Fruit fly (Drosophila melanogaster) whole organism, embryonic: ENCODE data around the gene CG6938.

Experiments
- Atf-2 ChIP-seq: fragments of 200-800 bp; sonication (Bioruptor generic); optimal IDR thresholded peaks from 2 replicates; lab custom pipeline; 2016; ENCODE audit warnings: missing biosample characterization, missing genetic modification characterization
- Bgb ChIP-seq: fragments of 200-800 bp; sonication (Bioruptor generic); IDR thresholded peaks from 2 replicates; pipeline ENCODE4 v1.3.6; 2022; ENCODE audit warnings: missing biosample characterization, missing genetic modification characterization; ENCODE audit not compliant: partially characterized antibody
- CG11560 ChIP-seq: fragments of 200-800 bp; sonication (Bioruptor generic); IDR thresholded peaks from 3 replicates; pipeline ENCODE4 v1.3.6; 2022; ENCODE audit warnings: missing biosample characterization, missing genetic modification characterization
- CG12104 ChIP-seq: fragments of 200-800 bp; sonication (Bioruptor generic); optimal IDR thresholded peaks from 3 replicates; lab custom pipeline; 2016; ENCODE audit warnings: missing biosample characterization, missing genetic modification characterization
- CG13287 ChIP-seq: fragments of 200-800 bp; sonication (Bioruptor generic); IDR thresholded peaks from 2 replicates; pipeline ENCODE4 v1.3.6; 2022; ENCODE audit warnings: missing biosample characterization, missing genetic modification characterization; ENCODE audit not compliant: partially characterized antibody
- CG15011 ChIP-seq: fragments of 200-800 bp; sonication (Bioruptor generic); optimal IDR thresholded peaks from 3 replicates; lab custom pipeline; 2018; ENCODE audit warnings: missing biosample characterization, mild to moderate bottlenecking, missing genetic modification characterization
- CG15479 ChIP-seq: fragments of 200-800 bp; sonication (Bioruptor generic); optimal IDR thresholded peaks from 3 replicates; lab custom pipeline; 2019; ENCODE audit warnings: missing biosample characterization, mild to moderate bottlenecking, missing genetic modification characterization, moderate library complexity
- CG1602 ChIP-seq: fragments of 200-800 bp; sonication (Bioruptor generic); optimal IDR thresholded peaks from 3 replicates; lab custom pipeline; 2016; ENCODE audit warnings: missing biosample characterization, missing genetic modification characterization
- CG17186 ChIP-seq: fragments of 200-800 bp; sonication (Bioruptor generic); optimal IDR thresholded peaks from 3 replicates; lab custom pipeline; 2017; ENCODE audit warnings: missing biosample characterization, missing genetic modification reagents, missing genetic modification characterization
- CG17385 ChIP-seq: fragments of 200-800 bp; sonication (Bioruptor generic); optimal IDR thresholded peaks from 3 replicates; lab custom pipeline; 2018; ENCODE audit warnings: missing biosample characterization, mild to moderate bottlenecking, missing genetic modification characterization
- CG2678 ChIP-seq: fragments of 200-800 bp; sonication (Bioruptor generic); optimal IDR thresholded peaks from 3 replicates; lab custom pipeline; 2019; ENCODE audit warnings: missing biosample characterization, mild to moderate bottlenecking, missing genetic modification characterization, moderate library complexity
- CG3065 ChIP-seq: fragments of 200-800 bp; sonication (Bioruptor generic); optimal IDR thresholded peaks from 2 replicates; lab custom pipeline; 2016; ENCODE audit warnings: missing biosample characterization, missing genetic modification characterization
- CG31224 ChIP-seq: fragments of 200-800 bp; sonication (Bioruptor generic); IDR thresholded peaks from 2 replicates; pipeline ENCODE4 v1.3.6; 2022; ENCODE audit warnings: missing biosample characterization, missing genetic modification characterization
- CG34224 ChIP-seq: fragments of 200-800 bp; sonication (Bioruptor generic); IDR thresholded peaks from 3 replicates; pipeline ENCODE4 v1.3.6; 2022; ENCODE audit warnings: missing biosample characterization, missing genetic modification characterization; ENCODE audit not compliant: partially characterized antibody
- CG6175 ChIP-seq: fragments of 200-800 bp; sonication (Bioruptor generic); IDR thresholded peaks from 3 replicates; pipeline ENCODE4 v1.3.6; 2022; ENCODE audit warnings: missing biosample characterization, missing genetic modification characterization
- CG6683 ChIP-seq: fragments of 200-800 bp; sonication (Bioruptor generic); optimal IDR thresholded peaks from 2 replicates; lab custom pipeline; 2017; ENCODE audit warnings: missing biosample characterization, mild to moderate bottlenecking, missing genetic modification characterization, missing genetic modification reagents
- CG7745 ChIP-seq: fragments of 200-800 bp; sonication (Bioruptor generic); optimal IDR thresholded peaks from 2 replicates; lab custom pipeline; 2018; ENCODE audit warnings: missing biosample characterization, mild to moderate bottlenecking, missing genetic modification characterization, moderate library complexity
- CG7928 ChIP-seq: fragments of 200-800 bp; sonication (Bioruptor generic); optimal IDR thresholded peaks from 2 replicates; lab custom pipeline; 2017; ENCODE audit warnings: missing biosample characterization, mild to moderate bottlenecking, missing genetic modification characterization
- CG8089 ChIP-seq: fragments of 200-800 bp; sonication (Bioruptor generic); optimal IDR thresholded peaks from 3 replicates; lab custom pipeline; 2016; ENCODE audit warnings: missing biosample characterization, missing genetic modification characterization
- CG8281 ChIP-seq: fragments of 200-800 bp; sonication (Bioruptor generic); optimal IDR thresholded peaks from 2 replicates; lab custom pipeline; 2018; ENCODE audit warnings: missing biosample characterization, mild to moderate bottlenecking, missing genetic modification characterization, moderate library complexity
- CG8290 ChIP-seq, 3 experiments: fragments of 200-800 bp; sonication (Bioruptor generic); optimal IDR thresholded peaks; 2 replicates each; lab custom pipeline; 2016 to 2019; ENCODE audit warnings: missing biosample characterization in 3 of 3, missing genetic modification characterization in 3 of 3, mild to moderate bottlenecking in 2 of 3, moderate library complexity in 1 of 3
- CG9215 ChIP-seq: fragments of 200-800 bp; sonication (Bioruptor generic); IDR thresholded peaks from 2 replicates; pipeline ENCODE4 v1.3.6; 2022; ENCODE audit warnings: missing biosample characterization, missing genetic modification characterization
- Dref ChIP-seq: fragments of 200-800 bp; sonication (Bioruptor generic); IDR thresholded peaks from 2 replicates; pipeline ENCODE4 v1.3.6; 2022; ENCODE audit warnings: missing biosample characterization, missing genetic modification characterization
- GATAe ChIP-seq: fragments of 200-800 bp; sonication (Bioruptor generic); conservative IDR thresholded peaks from 2 replicates; pipeline ENCODE4 v1.3.6; 2022; ENCODE audit warnings: missing biosample characterization, missing genetic modification characterization
- Hsf ChIP-seq: fragments of 200-800 bp; sonication (Bioruptor generic); optimal IDR thresholded peaks from 3 replicates; lab custom pipeline; 2016; ENCODE audit warnings: missing biosample characterization, missing genetic modification characterization
- Max ChIP-seq: fragments of 200-800 bp; sonication (Bioruptor generic); optimal IDR thresholded peaks from 2 replicates; lab custom pipeline; 2016; ENCODE audit warnings: missing biosample characterization, mild to moderate bottlenecking, missing genetic modification characterization
- Mrtf ChIP-seq: fragments of 200-800 bp; sonication (Bioruptor generic); IDR thresholded peaks from 3 replicates; pipeline ENCODE4 v1.3.6; 2022; ENCODE audit warnings: missing biosample characterization, missing genetic modification characterization
- Opbp ChIP-seq: fragments of 200-800 bp; sonication (Bioruptor generic); IDR thresholded peaks from 3 replicates; pipeline ENCODE4 v1.3.6; 2022; ENCODE audit warnings: missing biosample characterization, missing genetic modification characterization; ENCODE audit not compliant: partially characterized antibody
- TFAM ChIP-seq: fragments of 200-800 bp; sonication (Bioruptor generic); optimal IDR thresholded peaks from 2 replicates; lab custom pipeline; 2017; ENCODE audit warnings: missing biosample characterization, missing genetic modification characterization, inconsistent platforms
- bab2 ChIP-seq: fragments of 200-800 bp; sonication (Bioruptor generic); optimal IDR thresholded peaks from 2 replicates; lab custom pipeline; 2016; ENCODE audit warnings: missing biosample characterization, missing genetic modification characterization
- bsh ChIP-seq, 2 experiments: fragments of 200-800 bp; sonication (Bioruptor generic); optimal IDR thresholded peaks; 2 replicates each; lab custom pipeline; 2017 to 2018; ENCODE audit warnings: mild to moderate bottlenecking in 2 of 2, missing biosample characterization in 2 of 2, missing genetic modification characterization in 2 of 2, moderate library complexity in 1 of 2
- btn ChIP-seq: fragments of 200-800 bp; sonication (Bioruptor generic); optimal IDR thresholded peaks from 2 replicates; lab custom pipeline; 2016; ENCODE audit warnings: missing biosample characterization, missing genetic modification characterization
- chn ChIP-seq: fragments of 200-800 bp; sonication (Bioruptor generic); optimal IDR thresholded peaks from 2 replicates; lab custom pipeline; 2016; ENCODE audit warnings: missing biosample characterization, missing genetic modification characterization
- crc ChIP-seq: fragments of 200-800 bp; sonication (Bioruptor generic); optimal IDR thresholded peaks from 2 replicates; lab custom pipeline; 2016; ENCODE audit warnings: missing biosample characterization, missing genetic modification characterization
- fd96Cb ChIP-seq: fragments of 200-800 bp; sonication (Bioruptor generic); optimal IDR thresholded peaks from 2 replicates; lab custom pipeline; 2018; ENCODE audit warnings: missing biosample characterization, mild to moderate bottlenecking, missing genetic modification characterization, moderate library complexity
- grn ChIP-seq: fragments of 200-800 bp; sonication (Bioruptor generic); optimal IDR thresholded peaks from 3 replicates; lab custom pipeline; 2017; ENCODE audit warnings: missing biosample characterization, missing genetic modification characterization
- ham ChIP-seq: fragments of 200-800 bp; sonication (Bioruptor generic); IDR thresholded peaks from 2 replicates; pipeline ENCODE4 v1.3.6; 2022; ENCODE audit warnings: missing biosample characterization, missing genetic modification characterization
- luna ChIP-seq: fragments of 200-800 bp; sonication (Bioruptor generic); optimal IDR thresholded peaks from 2 replicates; lab custom pipeline; 2016; ENCODE audit warnings: missing biosample characterization, missing genetic modification characterization
- mam ChIP-seq: fragments of 200-800 bp; sonication (Bioruptor generic); optimal IDR thresholded peaks from 3 replicates; lab custom pipeline; 2016; ENCODE audit warnings: missing biosample characterization, missing genetic modification characterization
- mirr ChIP-seq: fragments of 200-800 bp; sonication (Bioruptor generic); optimal IDR thresholded peaks from 3 replicates; lab custom pipeline; 2018; ENCODE audit warnings: missing biosample characterization, mild to moderate bottlenecking, missing genetic modification characterization
- nom ChIP-seq: fragments of 200-800 bp; sonication (Bioruptor generic); optimal IDR thresholded peaks from 2 replicates; lab custom pipeline; 2017; ENCODE audit warnings: missing biosample characterization, missing genetic modification characterization, mild to moderate bottlenecking, moderate library complexity, missing genetic modification reagents
- pho ChIP-seq: fragments of 200-800 bp; sonication (Bioruptor generic); optimal IDR thresholded peaks from 2 replicates; lab custom pipeline; 2016; ENCODE audit warnings: missing biosample characterization, missing genetic modification characterization
- ro ChIP-seq: fragments of 200-800 bp; sonication (Bioruptor generic); IDR thresholded peaks from 2 replicates; pipeline ENCODE4 v1.3.6; 2022; ENCODE audit warnings: missing biosample characterization, missing genetic modification characterization
- sisA ChIP-seq: fragments of 200-800 bp; sonication (Bioruptor generic); IDR thresholded peaks from 2 replicates; pipeline ENCODE4 v1.3.6; 2022; ENCODE audit warnings: missing biosample characterization, missing genetic modification characterization
- tap ChIP-seq: fragments of 200-800 bp; optimal IDR thresholded peaks from 3 replicates; lab custom pipeline; 2019; ENCODE audit warnings: missing biosample characterization, mild to moderate bottlenecking, missing genetic modification characterization, moderate library complexity
- wor ChIP-seq: fragments of 200-800 bp; sonication (Bioruptor generic); IDR thresholded peaks from 2 replicates; pipeline ENCODE4 v1.3.6; 2022; ENCODE audit warnings: missing biosample characterization, missing genetic modification characterization
- yki ChIP-seq: fragments of >200 bp; optimal IDR thresholded peaks from 3 replicates; lab custom pipeline; 2018
- z ChIP-seq: fragments of 200-800 bp; sonication (Bioruptor generic); IDR thresholded peaks from 3 replicates; pipeline ENCODE4 v1.3.6; 2022; ENCODE audit warnings: missing biosample characterization, missing genetic modification characterization
- zen ChIP-seq: fragments of 200-800 bp; sonication (Bioruptor generic); optimal IDR thresholded peaks from 3 replicates; lab custom pipeline; 2018; ENCODE audit warnings: missing biosample characterization, mild to moderate bottlenecking, missing genetic modification characterization, moderate library complexity

The CG6938 gene

DNA sequence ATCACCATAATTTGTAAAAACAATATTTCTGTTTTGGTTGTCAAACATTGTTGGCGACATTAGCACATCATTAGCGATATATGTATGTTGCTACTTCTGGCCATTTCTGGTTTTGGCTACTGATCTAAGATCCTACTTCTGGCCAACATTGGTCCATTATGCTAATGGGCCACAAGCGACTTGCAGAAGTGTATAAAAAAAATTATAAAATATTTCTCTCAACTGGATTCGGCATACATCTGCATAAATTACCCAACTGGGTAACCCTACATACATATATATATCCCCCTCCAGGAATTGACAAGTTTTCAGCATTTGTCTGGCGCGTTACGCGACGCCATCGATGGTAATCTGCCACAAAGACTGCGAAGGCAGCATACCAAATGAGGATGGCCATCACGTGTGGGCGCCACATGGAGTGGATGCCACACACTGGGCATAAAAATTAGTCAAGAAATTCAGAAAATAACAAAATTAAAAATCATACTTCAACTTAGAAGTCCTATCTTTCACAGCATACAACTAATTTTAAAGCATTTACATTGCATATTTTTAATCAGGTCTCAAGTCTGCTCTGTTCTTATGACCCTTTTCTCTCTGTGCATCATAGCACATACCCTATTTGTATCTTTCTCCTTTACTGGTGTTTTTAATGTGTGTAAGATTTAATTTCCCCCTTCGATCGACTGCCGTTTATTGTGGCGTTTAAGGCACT is 52.9 kb downstream of the CG6938 start (continued):
- TF ChIP-seq CG7745 (tag; lab: Kevin White, UChicago) (no peak), CG1602 (GFP tag; lab: Kevin White, UChicago) (no peak), bsh (GFP tag; optimal IDR thresholded peaks at IDR 0.05; lab: Kevin White, UChicago) (peak in 1 of 2 experiments; percentile 61), CG9215 (0 out of 2 replicates have a peak, but pooled peaks have one; percentile 14), Mrtf (GFP tag; lab: Robert Waterston, UW) (no peak), CG2678 (tag; lab: Kevin White, UChicago) (peak; percentile 57), CG8089 (GFP tag; lab: Kevin White, UChicago) (no peak), CG8290 (GFP tag; optimal IDR thresholded peaks at IDR 0.05; lab: Kevin White, UChicago) (no peak), CG8290 (tag; optimal IDR thresholded peaks at IDR 0.05; lab: Kevin White, UChicago) (no peak), CG8281 (tag; lab: Kevin White, UChicago) (no peak), Opbp (GFP tag; lab: Robert Waterston, UW) (no peak), Max (GFP tag; lab: Kevin White, UChicago) (peak; percentile 27), CG6175 (GFP tag; lab: Robert Waterston, UW) (peak; percentile 81; the same call in 2 of the 3 replicates), CG11560 (0 out of 3 replicates have a peak, but pooled peaks have one; percentile 28), yki (lab: Kevin White, UChicago) (no peak), luna (GFP tag; lab: Kevin White, UChicago) (no peak), mirr (no peak), CG15011 (GFP tag; lab: Kevin White, UChicago) (no peak), sisA (GFP tag; lab: Robert Waterston, UW) (peak; percentile 54; the same call in 1 of the 2 replicates), CG7928 (no peak), Atf-2 (GFP tag; lab: Kevin White, UChicago) (peak; percentile 22), ham (GFP tag; lab: Robert Waterston, UW) (no peak), CG34224 (GFP tag; lab: Robert Waterston, UW) (no peak), Hsf (GFP tag; lab: Kevin White, UChicago) (no peak), CG6683 (no peak), pho (GFP tag; lab: Kevin White, UChicago) (no peak), CG15479 (no peak), grn (GFP tag; lab: Kevin White, UChicago) (peak; percentile 38), CG13287 (GFP tag; lab: Robert Waterston, UW) (no peak), CG17385 (GFP tag; lab: Kevin White, UChicago) (no peak), GATAe (GFP tag; lab: Robert Waterston, UW) (no peak), Bgb (GFP tag; lab: Robert Waterston, UW) (no peak), CG12104 (no peak), z (no peak), btn (GFP tag; lab: Kevin White, UChicago) (peak; percentile 48), bab2 (GFP tag; lab: Kevin White, UChicago) (peak; percentile 31), nom (GFP tag; lab: Kevin White, UChicago) (no peak), wor (GFP tag; lab: Robert Waterston, UW) (0 out of 2 replicates have a peak, but pooled peaks have one; percentile 29), CG3065 (no peak), crc (GFP tag; lab: Kevin White, UChicago) (no peak), chn (GFP tag; lab: Kevin White, UChicago) (peak; percentile 34), fd96Cb (tag; lab: Kevin White, UChicago) (peak; percentile 79), ro (GFP tag; lab: Robert Waterston, UW) (peak; percentile 53), mam (peak; percentile 1), Dref (GFP tag; lab: Robert Waterston, UW) (no peak), tap (tag; lab: Kevin White, UChicago) (peak; percentile 59), zen (tag; lab: Kevin White, UChicago) (no peak), CG17186 (GFP tag; lab: Kevin White, UChicago) (no peak), CG31224 (GFP tag; lab: Robert Waterston, UW) (peak; percentile 41; the same call in 1 of the 2 replicates), TFAM (GFP tag; lab: Kevin White, UChicago) (no peak)
